Fruit fly (Drosophila melanogaster): ENCODE results near the gene CG18545.
"Not testable (repeated sequence)": the region's sequence is repeated elsewhere in the genome, so short reads cannot be mapped to it uniquely, and the experiment has no call there.

CG18545 gene

dm6 chr3R:10340649-10341048 is at the start of gene CG18545:
TSS of gene CG18545 (plus strand) at chr3R:10340949.
- TF ChIP-seq CTCF, CG8478 (optimal IDR thresholded peaks at IDR 0.05): not testable (repeated sequence)

dm6 chr3R:10311076-10311744 is 29.5 kb upstream of the CG18545 start, which contains the start of gene CG6293:
TSS of gene CG6293 (minus strand) at chr3R:10311613.
- TF ChIP-seq CTCF (optimal IDR thresholded peaks at IDR 0.05) (no peak), CG8478 (optimal IDR thresholded peaks at IDR 0.05) (no peak)

- no peak for TF ChIP-seq CTCF (optimal IDR thresholded peaks at IDR 0.05)
- TF ChIP-seq CG8478 (optimal IDR thresholded peaks at IDR 0.05) = no peak
Measured at dm6 chr3R:10311745-10312088, 29.0 kb upstream of the CG18545 start.

- TF ChIP-seq CG8478 (optimal IDR thresholded peaks at IDR 0.05) (no peak), CTCF (optimal IDR thresholded peaks at IDR 0.05) (peak in 1 of 2 experiments; percentile 43)
Measured at dm6 chr3R:10330734-10331642, 9.8 kb upstream of the CG18545 start, which contains the start of the genes Bruce and CG12818. TSS of gene Bruce (minus strand) at chr3R:10331353. TSS of gene CG12818 (plus strand) at chr3R:10331581.

dm6 chr3R:10332823-10333263 is 7.9 kb upstream of the CG18545 start, which contains the start of gene sle:
TSS of gene sle (plus strand) at chr3R:10333115.
- TF ChIP-seq CG8478 (optimal IDR thresholded peaks at IDR 0.05) = no peak
- no peak for TF ChIP-seq CTCF (optimal IDR thresholded peaks at IDR 0.05)

dm6 chr3R:10338042-10338441 is 2.7 kb upstream of the CG18545 start, which contains the start of gene CG12592:
TSS of gene CG12592 (plus strand) at chr3R:10338342.
- TF ChIP-seq CTCF, CG8478 (optimal IDR thresholded peaks at IDR 0.05): not testable (repeated sequence)

dm6 chr3R:10348461-10348860 is 7.7 kb downstream of the CG18545 start, which contains the start of gene CG31406:
TSS of gene CG31406 (plus strand) at chr3R:10348761.
- TF ChIP-seq CTCF, CG8478 (optimal IDR thresholded peaks at IDR 0.05): not testable (repeated sequence)

dm6 chr3R:10349987-10350386 is 9.2 kb downstream of the CG18545 start, which contains the start of gene jumu:
TSS of gene jumu (plus strand) at chr3R:10350182.
- TF ChIP-seq CTCF (optimal IDR thresholded peaks at IDR 0.05) (peak; percentile 13 to 66), CG8478 (optimal IDR thresholded peaks at IDR 0.05) (no peak)

- TF ChIP-seq CG8478 (optimal IDR thresholded peaks at IDR 0.05) (no peak), CTCF (optimal IDR thresholded peaks at IDR 0.05) (no peak)
Measured at dm6 chr3R:10350741-10351629, 10.2 kb downstream of the CG18545 start.

dm6 chr3R:10351960-10352458 is 11.3 kb downstream of the CG18545 start:
- TF ChIP-seq CTCF (optimal IDR thresholded peaks at IDR 0.05) = no peak
- TF ChIP-seq CG8478 (optimal IDR thresholded peaks at IDR 0.05) = no peak

- no peak for TF ChIP-seq CTCF (optimal IDR thresholded peaks at IDR 0.05)
- TF ChIP-seq CG8478 (optimal IDR thresholded peaks at IDR 0.05) = no peak
Measured at dm6 chr3R:10352844-10353243, 12.1 kb downstream of the CG18545 start.

- TF ChIP-seq CG8478 (optimal IDR thresholded peaks at IDR 0.05) (no peak), CTCF (optimal IDR thresholded peaks at IDR 0.05) (no peak)
Measured at dm6 chr3R:10353932-10354703, 13.4 kb downstream of the CG18545 start.

- no peak for TF ChIP-seq CTCF (optimal IDR thresholded peaks at IDR 0.05)
Measured at dm6 chr3R:10355840-10356562, 15.3 kb downstream of the CG18545 start.

Data from S2 (cell line).